Fruit fly (Drosophila melanogaster): Measurements from ENCODE around the gene CG17219.
A peak's percentile ranks its signal among the peaks of the same experiment; 100 is the strongest.

CG17219 gene

dm6 chr2L:3057951-3058771 is 29.1 kb downstream of the CG17219 start (continued):
- TF ChIP-seq CG13296 (GFP tag; optimal IDR thresholded peaks at IDR 0.05) (peak; percentile 36), CG2202 (tag; optimal IDR thresholded peaks at IDR 0.05) (no peak), Med (GFP tag) (peak; percentile 58), tin (GFP tag; optimal IDR thresholded peaks at IDR 0.05) (no peak), CG4282 (GFP tag; optimal IDR thresholded peaks at IDR 0.05) (no peak), CG18476 (GFP tag; optimal IDR thresholded peaks at IDR 0.05) (no peak), Usf (GFP tag; optimal IDR thresholded peaks at IDR 0.05) (no peak), CG4404 (GFP tag; IDR thresholded peaks at IDR 0.05) (no peak), jumu (GFP tag; optimal IDR thresholded peaks at IDR 0.05) (no peak), Stat92E (GFP tag; optimal IDR thresholded peaks at IDR 0.05) (no peak), Antp (GFP tag; optimal IDR thresholded peaks at IDR 0.05) (no peak), Ets65A (GFP tag) (no peak), crc (GFP tag; optimal IDR thresholded peaks at IDR 0.05) (no peak), CG1832 (GFP tag; optimal IDR thresholded peaks at IDR 0.05) (no peak), CG10654 (GFP tag; optimal IDR thresholded peaks at IDR 0.05) (no peak), CG12155 (GFP tag; optimal IDR thresholded peaks at IDR 0.05) (no peak), BtbVII (GFP tag; optimal IDR thresholded peaks at IDR 0.05) (no peak), Hr39 (optimal IDR thresholded peaks at IDR 0.05) (no peak), E2f2 (GFP tag; IDR thresholded peaks at IDR 0.05) (no peak), sens-2 (GFP tag; IDR thresholded peaks at IDR 0.05) (no peak), CG4707 (GFP tag; optimal IDR thresholded peaks at IDR 0.05) (no peak), chinmo (GFP tag; IDR thresholded peaks at IDR 0.05; ENCODE audit: partially characterized antibody) (0 out of 4 replicates have a peak, but pooled peaks have one; percentile 37), pros (GFP tag; optimal IDR thresholded peaks at IDR 0.05) (no peak), luna (GFP tag; optimal IDR thresholded peaks at IDR 0.05) (no peak), CG4360 (GFP tag; IDR thresholded peaks at IDR 0.05) (no peak), CG1792 (GFP tag; optimal IDR thresholded peaks at IDR 0.05) (no peak), Sin3A (optimal IDR thresholded peaks at IDR 0.05) (no peak), ind (GFP tag; optimal IDR thresholded peaks at IDR 0.05) (no peak), Dll (GFP tag; IDR thresholded peaks at IDR 0.05; ENCODE audit: partially characterized antibody) (no peak), HLH4C (GFP tag; IDR thresholded peaks at IDR 0.05; ENCODE audit: partially characterized antibody) (no peak), phol (tag; optimal IDR thresholded peaks at IDR 0.05) (no peak), CG9932 (GFP tag; IDR thresholded peaks at IDR 0.05) (0 out of 2 replicates have a peak, but pooled peaks have one; percentile 22), sob (GFP tag; IDR thresholded peaks at IDR 0.05) (no peak), CG6254 (GFP tag; optimal IDR thresholded peaks at IDR 0.05) (no peak), Pdp1 (GFP tag; optimal IDR thresholded peaks at IDR 0.05) (peak in 1 of 2 experiments; percentile 64), H2.0 (GFP tag; IDR thresholded peaks at IDR 0.05) (no peak), ken (GFP tag; IDR thresholded peaks at IDR 0.05) (no peak), Fer2 (tag; optimal IDR thresholded peaks at IDR 0.05) (no peak), maf-S (GFP tag; optimal IDR thresholded peaks at IDR 0.05) (no peak), sna (GFP tag; IDR thresholded peaks at IDR 0.05; ENCODE audit: partially characterized antibody) (no peak), danr (GFP tag; IDR thresholded peaks at IDR 0.05) (no peak), cg (GFP tag; optimal IDR thresholded peaks at IDR 0.05) (peak; percentile 41), cas (GFP tag; IDR thresholded peaks at IDR 0.05) (no peak), Lpt (GFP tag; optimal IDR thresholded peaks at IDR 0.05) (no peak), CG5953 (GFP tag; IDR thresholded peaks at IDR 0.05) (no peak), caup (GFP tag; optimal IDR thresholded peaks at IDR 0.05; ENCODE audit: severe bottlenecking) (peak; percentile 32), CG34376 (GFP tag; optimal IDR thresholded peaks at IDR 0.05) (peak; percentile 94), CG8281 (tag; optimal IDR thresholded peaks at IDR 0.05) (no peak), scrt (GFP tag; optimal IDR thresholded peaks at IDR 0.05) (no peak), exex (tag; optimal IDR thresholded peaks at IDR 0.05) (peak; percentile 97)

All from whole organism, embryonic.